Worm (Caenorhabditis elegans) whole organism, L1 larva: ENCODE measurements around the gene dhrr-1.

Experiments used
- C04F5.9 ChIP-seq: sonication (generic microtip); optimal IDR thresholded peaks from 2 replicates; lab custom pipeline; 2016; ENCODE audit warnings: missing genetic modification characterization, missing compliant biosample characterization
- nhr-90 ChIP-seq: sonication (generic microtip); optimal IDR thresholded peaks from 2 replicates; lab custom pipeline; 2016; ENCODE audit warnings: mild to moderate bottlenecking, missing genetic modification characterization, missing compliant biosample characterization; ENCODE audit not compliant: poor library complexity
- ztf-4 ChIP-seq: fragments of 150-350 bp; optimal IDR thresholded peaks from 2 replicates; lab custom pipeline; 2014; ENCODE audit warnings: missing biosample characterization, missing genetic modification characterization

DNA sequence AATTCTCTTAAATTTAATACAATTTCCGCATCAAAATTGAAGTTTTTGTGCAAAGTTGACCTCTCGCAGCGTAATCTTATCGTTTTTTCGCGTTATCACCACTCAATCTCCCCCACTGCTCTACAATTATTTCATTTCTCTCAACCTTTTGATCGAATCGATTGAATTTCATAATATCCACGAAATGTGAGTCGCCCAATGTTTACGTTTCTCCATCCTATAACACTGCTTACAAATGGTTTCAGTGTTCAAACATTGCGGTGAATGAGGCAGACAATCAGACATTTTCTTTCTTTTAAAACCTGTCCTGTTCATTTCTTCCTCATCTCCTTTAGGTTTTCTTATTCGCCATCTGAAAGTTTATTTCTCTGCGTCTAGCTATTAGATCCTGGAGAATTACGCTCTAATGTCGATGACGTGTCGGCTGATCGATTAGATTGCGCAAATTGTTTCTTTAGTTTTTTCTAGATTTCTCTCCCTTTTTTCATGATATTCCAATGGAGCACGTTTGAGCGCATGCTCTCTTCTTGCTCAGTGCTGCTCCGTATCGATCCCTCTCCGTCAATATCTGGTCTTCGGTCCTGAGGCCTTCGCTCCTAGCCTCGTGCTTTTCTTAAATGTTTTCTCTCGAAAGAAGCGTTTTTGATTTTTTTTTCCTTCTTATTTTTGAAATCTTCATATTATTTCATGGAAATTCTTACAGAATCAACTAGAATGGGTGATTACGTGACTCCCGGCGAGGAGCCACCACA, 39.4 kb upstream of the dhrr-1 start, which contains the start of gene unc-32:
- TF ChIP-seq C04F5.9 (tag; lab: Kevin White, UChicago), result peak; percentile 56
- TF ChIP-seq ztf-4 (tag; lab: Kevin White, UChicago), result no peak
- no peak for TF ChIP-seq nhr-90
